Fruit fly (Drosophila melanogaster) whole organism, embryonic: ENCODE measurements around the gene chif.
A peak's percentile ranks its signal among the peaks of the same experiment; 100 is the strongest.

Experiments used
- Bteb2 ChIP-seq: fragments of 200-800 bp; sonication (Bioruptor generic); optimal IDR thresholded peaks from 2 replicates; lab custom pipeline; 2016; ENCODE audit warnings: missing biosample characterization, missing genetic modification characterization
- CG10147 ChIP-seq: fragments of 200-800 bp; sonication (Bioruptor generic); optimal IDR thresholded peaks from 2 replicates; lab custom pipeline; 2019; ENCODE audit warnings: missing biosample characterization, mild to moderate bottlenecking, missing genetic modification characterization, moderate library complexity
- CG10959 ChIP-seq: fragments of 200-800 bp; sonication (Bioruptor generic); IDR thresholded peaks from 2 replicates; pipeline ENCODE4 v1.3.6; 2022; ENCODE audit warnings: missing biosample characterization, missing genetic modification characterization
- CG11247 ChIP-seq: fragments of 200-800 bp; sonication (Bioruptor generic); IDR thresholded peaks from 2 replicates; pipeline ENCODE4 v1.3.6; 2022; ENCODE audit warnings: missing biosample characterization, missing genetic modification characterization
- CG13123 ChIP-seq: fragments of 200-800 bp; sonication (Bioruptor generic); optimal IDR thresholded peaks from 2 replicates; lab custom pipeline; 2016; ENCODE audit warnings: missing biosample characterization, missing genetic modification characterization
- CG13775 ChIP-seq: fragments of 200-800 bp; sonication (Bioruptor generic); optimal IDR thresholded peaks from 3 replicates; lab custom pipeline; 2017; ENCODE audit warnings: missing biosample characterization, mild to moderate bottlenecking, missing genetic modification characterization
- CG15269 ChIP-seq: fragments of 200-800 bp; sonication (Bioruptor generic); optimal IDR thresholded peaks from 2 replicates; lab custom pipeline; 2018; ENCODE audit warnings: missing biosample characterization, mild to moderate bottlenecking, missing genetic modification characterization, moderate library complexity
- CG15601 ChIP-seq: fragments of 200-800 bp; sonication (Bioruptor generic); optimal IDR thresholded peaks from 3 replicates; lab custom pipeline; 2019; ENCODE audit warnings: missing biosample characterization, mild to moderate bottlenecking, missing genetic modification characterization, moderate library complexity
- CG18011 ChIP-seq: fragments of 200-800 bp; sonication (Bioruptor generic); optimal IDR thresholded peaks from 2 replicates; lab custom pipeline; 2017; ENCODE audit warnings: missing biosample characterization, missing genetic modification characterization, mild to moderate bottlenecking, moderate library complexity, missing genotype
- CG1832 ChIP-seq: fragments of 200-800 bp; sonication (Bioruptor generic); optimal IDR thresholded peaks from 2 replicates; lab custom pipeline; 2017; ENCODE audit warnings: missing biosample characterization, mild to moderate bottlenecking, missing genetic modification characterization, inconsistent platforms
- CG18619 ChIP-seq: fragments of 200-800 bp; sonication (Bioruptor generic); optimal IDR thresholded peaks from 3 replicates; lab custom pipeline; 2017; ENCODE audit warnings: missing biosample characterization, mild to moderate bottlenecking, missing genetic modification characterization
- CG2129 ChIP-seq: fragments of 200-800 bp; sonication (Bioruptor generic); IDR thresholded peaks from 2 replicates; pipeline ENCODE4 v1.3.6; 2022; ENCODE audit warnings: missing biosample characterization, missing genetic modification characterization; ENCODE audit not compliant: partially characterized antibody
- CG31388 ChIP-seq: fragments of 200-800 bp; sonication (Bioruptor generic); optimal IDR thresholded peaks from 2 replicates; lab custom pipeline; 2016; ENCODE audit warnings: missing biosample characterization, missing genetic modification characterization
- CG31441 ChIP-seq: fragments of 200-800 bp; sonication (Bioruptor generic); IDR thresholded peaks from 2 replicates; pipeline ENCODE4 v1.3.6; 2022; ENCODE audit warnings: missing biosample characterization, missing genetic modification characterization
- CG32532 ChIP-seq: fragments of 200-800 bp; sonication (Bioruptor generic); IDR thresholded peaks from 2 replicates; pipeline ENCODE4 v1.3.6; 2022; ENCODE audit warnings: missing biosample characterization, missing genetic modification characterization
- CG3281 ChIP-seq: fragments of 200-800 bp; sonication (Bioruptor generic); optimal IDR thresholded peaks from 3 replicates; lab custom pipeline; 2017; ENCODE audit warnings: missing biosample characterization, mild to moderate bottlenecking, missing genetic modification characterization
- CG6254 ChIP-seq: fragments of 200-800 bp; sonication (Bioruptor generic); optimal IDR thresholded peaks from 3 replicates; lab custom pipeline; 2017; ENCODE audit warnings: mild to moderate bottlenecking, missing biosample characterization, missing genetic modification reagents, missing genetic modification characterization
- CG6654 ChIP-seq: fragments of 200-800 bp; sonication (Bioruptor generic); optimal IDR thresholded peaks from 2 replicates; lab custom pipeline; 2017; ENCODE audit warnings: missing biosample characterization, mild to moderate bottlenecking, missing genetic modification characterization
- CG6854 ChIP-seq: fragments of 200-800 bp; sonication (Bioruptor generic); optimal IDR thresholded peaks from 3 replicates; lab custom pipeline; 2017; ENCODE audit warnings: missing biosample characterization, mild to moderate bottlenecking, missing genetic modification characterization
- CG7928 ChIP-seq: fragments of 200-800 bp; sonication (Bioruptor generic); optimal IDR thresholded peaks from 2 replicates; lab custom pipeline; 2017; ENCODE audit warnings: missing biosample characterization, mild to moderate bottlenecking, missing genetic modification characterization
- CG8290 ChIP-seq, 3 experiments: fragments of 200-800 bp; sonication (Bioruptor generic); optimal IDR thresholded peaks; 2 replicates each; lab custom pipeline; 2016 to 2019; ENCODE audit warnings: missing biosample characterization in 3 of 3, missing genetic modification characterization in 3 of 3, mild to moderate bottlenecking in 2 of 3, moderate library complexity in 1 of 3
- CG8478 ChIP-seq: fragments of >200 bp; optimal IDR thresholded peaks from 2 replicates; lab custom pipeline; 2018
- CG9437 ChIP-seq: fragments of 200-800 bp; sonication (Bioruptor generic); optimal IDR thresholded peaks from 2 replicates; lab custom pipeline; 2018; ENCODE audit warnings: missing biosample characterization, mild to moderate bottlenecking, missing genetic modification characterization
- CG9932 ChIP-seq: fragments of 200-800 bp; sonication (Bioruptor generic); IDR thresholded peaks from 2 replicates; pipeline ENCODE4 v1.3.6; 2022; ENCODE audit warnings: missing biosample characterization, missing genetic modification characterization
- CHES-1-like ChIP-seq: fragments of 200-800 bp; sonication (Bioruptor generic); optimal IDR thresholded peaks from 2 replicates; lab custom pipeline; 2016; ENCODE audit warnings: missing biosample characterization, missing genetic modification characterization
- CTCF ChIP-seq: fragments of 200-800 bp; sonication (Bioruptor generic); optimal IDR thresholded peaks from 2 replicates; lab custom pipeline; 2017; ENCODE audit warnings: missing biosample characterization, mild to moderate bottlenecking, missing genetic modification characterization, moderate library complexity
- Eip74EF ChIP-seq, 2 experiments: fragments of 200-800 bp in 1 of 2; fragments of >200 bp in 1 of 2; sonication (Bioruptor generic) in 1 of 2; optimal IDR thresholded peaks; 2 replicates each; lab custom pipeline; 2017 to 2019; ENCODE audit warnings: missing biosample characterization in 2 of 2, missing genetic modification characterization in 2 of 2, mild to moderate bottlenecking in 1 of 2, moderate library complexity in 1 of 2
- Fer2 ChIP-seq: fragments of 200-800 bp; sonication (Bioruptor generic); optimal IDR thresholded peaks from 2 replicates; lab custom pipeline; 2018; ENCODE audit warnings: missing biosample characterization, mild to moderate bottlenecking, missing genetic modification characterization, moderate library complexity
- Kr ChIP-seq: fragments of 200-800 bp; sonication (Bioruptor generic); optimal IDR thresholded peaks from 2 replicates; lab custom pipeline; 2017; ENCODE audit warnings: missing biosample characterization, mild to moderate bottlenecking, missing genetic modification characterization
- MESR4 ChIP-seq: fragments of 200-800 bp; sonication (Bioruptor generic); optimal IDR thresholded peaks from 2 replicates; lab custom pipeline; 2018; ENCODE audit warnings: missing biosample characterization, mild to moderate bottlenecking, missing genetic modification characterization, moderate library complexity
- Nf-YB ChIP-seq: fragments of 200-800 bp; sonication (Bioruptor generic); optimal IDR thresholded peaks from 3 replicates; lab custom pipeline; 2019; ENCODE audit warnings: missing biosample characterization, mild to moderate bottlenecking, missing genetic modification characterization, moderate library complexity
- Six4 ChIP-seq: fragments of 200-800 bp; sonication (Bioruptor generic); optimal IDR thresholded peaks from 2 replicates; lab custom pipeline; 2016; ENCODE audit warnings: missing biosample characterization, missing genetic modification characterization
- Sry-δ ChIP-seq: fragments of 200-800 bp; sonication (Bioruptor generic); optimal IDR thresholded peaks from 2 replicates; lab custom pipeline; 2016; ENCODE audit warnings: missing biosample characterization, missing genetic modification characterization
- TFAM ChIP-seq: fragments of 200-800 bp; sonication (Bioruptor generic); optimal IDR thresholded peaks from 2 replicates; lab custom pipeline; 2017; ENCODE audit warnings: missing biosample characterization, missing genetic modification characterization, inconsistent platforms
- abd-A ChIP-seq: fragments of 200-800 bp; sonication (Bioruptor generic); optimal IDR thresholded peaks from 3 replicates; lab custom pipeline; 2019; ENCODE audit warnings: missing biosample characterization, mild to moderate bottlenecking, missing genetic modification characterization, moderate library complexity
- chinmo ChIP-seq: fragments of 200-800 bp; sonication (Bioruptor generic); IDR thresholded peaks from 4 replicates; pipeline ENCODE4 v1.3.6; 2022; ENCODE audit warnings: missing biosample characterization, missing genetic modification characterization; ENCODE audit not compliant: partially characterized antibody
- dimm ChIP-seq: fragments of 200-800 bp; sonication (Bioruptor generic); IDR thresholded peaks from 2 replicates; pipeline ENCODE4 v1.3.6; 2022; ENCODE audit warnings: missing biosample characterization, missing genetic modification characterization
- esg ChIP-seq: fragments of 200-800 bp; sonication (Bioruptor generic); conservative IDR thresholded peaks from 2 replicates; pipeline ENCODE4 v1.3.6; 2022; ENCODE audit warnings: missing biosample characterization, missing genetic modification characterization
- eve ChIP-seq, 2 experiments: fragments of >200 bp; optimal IDR thresholded peaks; 2 replicates each; lab custom pipeline; 2017; ENCODE audit warnings: missing biosample characterization in 2 of 2, missing genetic modification characterization in 2 of 2
- ewg ChIP-seq: fragments of 200-800 bp; sonication (Bioruptor generic); optimal IDR thresholded peaks from 3 replicates; lab custom pipeline; 2017; ENCODE audit warnings: mild to moderate bottlenecking, missing biosample characterization, missing genetic modification reagents, missing genetic modification characterization
- grau ChIP-seq: fragments of 200-800 bp; optimal IDR thresholded peaks from 3 replicates; lab custom pipeline; 2019; ENCODE audit warnings: missing biosample characterization, mild to moderate bottlenecking, missing genetic modification characterization, moderate library complexity
- hkb ChIP-seq, 2 experiments: fragments of 200-800 bp in 1 of 2; fragments of >200 bp in 1 of 2; sonication (Bioruptor generic) in 1 of 2; IDR thresholded peaks in 1 of 2; optimal IDR thresholded peaks in 1 of 2; 2 replicates each; pipeline versions ENCODE4 v1.3.6 to Lab custom; 2017 to 2022; ENCODE audit warnings: missing biosample characterization in 1 of 2, missing genetic modification characterization in 1 of 2
- ind ChIP-seq: fragments of 200-800 bp; sonication (Bioruptor generic); optimal IDR thresholded peaks from 3 replicates; lab custom pipeline; 2016; ENCODE audit warnings: missing biosample characterization, missing genetic modification characterization
- jing ChIP-seq: fragments of 200-800 bp; sonication (Bioruptor generic); optimal IDR thresholded peaks from 2 replicates; lab custom pipeline; 2018; ENCODE audit warnings: missing biosample characterization, mild to moderate bottlenecking, missing genetic modification characterization
- jumu ChIP-seq: fragments of 200-800 bp; sonication (Bioruptor generic); optimal IDR thresholded peaks from 3 replicates; lab custom pipeline; 2016; ENCODE audit warnings: missing biosample characterization, missing genetic modification characterization
- nmo ChIP-seq: fragments of 200-800 bp; sonication (Bioruptor generic); optimal IDR thresholded peaks from 2 replicates; lab custom pipeline; 2018; ENCODE audit warnings: missing biosample characterization, mild to moderate bottlenecking, missing genetic modification characterization, moderate library complexity
- oc ChIP-seq: fragments of 200-800 bp; sonication (Bioruptor generic); optimal IDR thresholded peaks from 2 replicates; lab custom pipeline; 2018; ENCODE audit warnings: missing biosample characterization, mild to moderate bottlenecking, missing genetic modification characterization, moderate library complexity
- pb ChIP-seq: fragments of 200-800 bp; sonication (Bioruptor generic); optimal IDR thresholded peaks from 3 replicates; lab custom pipeline; 2016; ENCODE audit warnings: missing biosample characterization, missing genetic modification characterization
- vvl ChIP-seq: fragments of 200-800 bp; sonication (Bioruptor generic); IDR thresholded peaks from 2 replicates; pipeline ENCODE4 v1.3.6; 2022; ENCODE audit warnings: missing biosample characterization, missing genetic modification characterization

chif gene

dm6 chr2L:16307026-16307703 is 45.3 kb downstream of the chif start, which contains the start of the genes CG5861 and Syx5 (continued):
- no peak for TF ChIP-seq CG15269 (tag; lab: Kevin White, UChicago)
- no peak for TF ChIP-seq CG31388 (GFP tag; lab: Kevin White, UChicago)
- TF ChIP-seq CG10147 (GFP tag; lab: Kevin White, UChicago): peak; percentile 80
- TF ChIP-seq Eip74EF (GFP tag; optimal IDR thresholded peaks at IDR 0.05; lab: Kevin White, UChicago): peak in 1 of 2 experiments; percentile 0
- no peak for TF ChIP-seq jing
- TF ChIP-seq eve (GFP tag; optimal IDR thresholded peaks at IDR 0.05; lab: Kevin White, UChicago): no peak
- TF ChIP-seq vvl: peak; percentile 63
- TF ChIP-seq CG2129 (GFP tag; lab: Robert Waterston, UW): peak; percentile 92
- no peak for TF ChIP-seq CG6254 (GFP tag; lab: Kevin White, UChicago)
- no peak for TF ChIP-seq hkb (optimal IDR thresholded peaks at IDR 0.05; lab: Kevin White, UChicago)
- peak; percentile 66 for TF ChIP-seq hkb (GFP tag; IDR thresholded peaks at IDR 0.05; lab: Robert Waterston, UW)
- no peak; the same call in none of the 2 replicates for TF ChIP-seq CG31441 (GFP tag; lab: Robert Waterston, UW)
- TF ChIP-seq nmo (GFP tag; lab: Kevin White, UChicago): peak; percentile 72
- TF ChIP-seq CTCF: peak; percentile 25
- no peak for TF ChIP-seq abd-A (tag; lab: Kevin White, UChicago)
- peak; percentile 21 for TF ChIP-seq CG8290 (GFP tag; optimal IDR thresholded peaks at IDR 0.05; lab: Kevin White, UChicago)
- no peak for TF ChIP-seq CG8290 (tag; optimal IDR thresholded peaks at IDR 0.05; lab: Kevin White, UChicago)
- TF ChIP-seq CG18011 (GFP tag; lab: Kevin White, UChicago): peak; percentile 57
- TF ChIP-seq Bteb2 (GFP tag; lab: Kevin White, UChicago): peak; percentile 2
- no peak for TF ChIP-seq CG13123
- TF ChIP-seq CG32532 (GFP tag; lab: Robert Waterston, UW): peak; percentile 78; the same call in 1 of the 2 replicates
- TF ChIP-seq CG7928 (GFP tag; lab: Kevin White, UChicago): peak; percentile 86
- TF ChIP-seq MESR4 (GFP tag; lab: Kevin White, UChicago): peak; percentile 66
- TF ChIP-seq esg: peak; percentile 44; the same call in 1 of the 2 replicates
- TF ChIP-seq oc (tag; lab: Kevin White, UChicago): no peak
- TF ChIP-seq CG6854 (GFP tag; lab: Kevin White, UChicago): no peak
- TF ChIP-seq CG9437 (GFP tag; lab: Kevin White, UChicago): peak; percentile 7
- TF ChIP-seq Nf-YB (GFP tag; lab: Kevin White, UChicago): peak; percentile 5
- TF ChIP-seq CG1832 (GFP tag; lab: Kevin White, UChicago): no peak
- TF ChIP-seq dimm (GFP tag; lab: Robert Waterston, UW): no peak
- TF ChIP-seq CG11247 (GFP tag; lab: Robert Waterston, UW): peak; percentile 45; the same call in 1 of the 2 replicates
- no peak for TF ChIP-seq Kr (GFP tag; lab: Kevin White, UChicago)
- peak; percentile 69 for TF ChIP-seq CG15601 (tag; lab: Kevin White, UChicago)
- TF ChIP-seq CG18619 (GFP tag; lab: Kevin White, UChicago): peak; percentile 43
- TF ChIP-seq CG8478 (lab: Kevin White, UChicago): no peak
- TF ChIP-seq CG6654 (GFP tag; lab: Kevin White, UChicago): no peak
- peak; percentile 88 for TF ChIP-seq CG9932 (GFP tag; lab: Robert Waterston, UW)
- no peak for TF ChIP-seq CG10959 (GFP tag; lab: Robert Waterston, UW)
- TF ChIP-seq CG3281 (GFP tag; lab: Kevin White, UChicago): peak; percentile 61
- peak; percentile 42 for TF ChIP-seq Fer2
- no peak for TF ChIP-seq CHES-1-like (GFP tag; lab: Kevin White, UChicago)
- peak; percentile 78; the same call in 3 of the 4 replicates for TF ChIP-seq chinmo (GFP tag; lab: Robert Waterston, UW)
- no peak for TF ChIP-seq pb (GFP tag; lab: Kevin White, UChicago)
- TF ChIP-seq jumu (GFP tag; lab: Kevin White, UChicago): no peak
- TF ChIP-seq ind (GFP tag; lab: Kevin White, UChicago): peak; percentile 62
- TF ChIP-seq CG13775: peak; percentile 64
- TF ChIP-seq TFAM: no peak
- TF ChIP-seq Six4 (GFP tag; lab: Kevin White, UChicago): peak; percentile 24
- TF ChIP-seq Sry-δ (GFP tag; lab: Kevin White, UChicago): peak; percentile 58
- TF ChIP-seq grau (tag; lab: Kevin White, UChicago): peak; percentile 74
- TF ChIP-seq ewg (GFP tag; lab: Kevin White, UChicago): no peak
